Worm (Caenorhabditis elegans) whole organism, young adult: ENCODE data around the gene gcsh-1.

Experiments
- B0336.3 ChIP-seq: fragments of 200-800 bp; sonication (Bioruptor generic); IDR thresholded peaks from 2 replicates; pipeline ENCODE4 v1.3.6; 2022; ENCODE audit warnings: missing genetic modification characterization, missing compliant biosample characterization
- D2030.7 ChIP-seq: fragments of 200-800 bp; sonication (Bioruptor generic); IDR thresholded peaks from 2 replicates; pipeline ENCODE4 v1.3.6; 2022; ENCODE audit warnings: missing genetic modification reagents, missing genetic modification characterization, missing compliant biosample characterization
- F10E7.11 ChIP-seq: sonication (generic microtip); optimal IDR thresholded peaks from 2 replicates; lab custom pipeline; 2017; ENCODE audit warnings: mild to moderate bottlenecking, missing genetic modification characterization, moderate library complexity, missing compliant biosample characterization
- F22D6.2 ChIP-seq: sonication (generic microtip); optimal IDR thresholded peaks from 2 replicates; lab custom pipeline; 2016; ENCODE audit warnings: mild to moderate bottlenecking, missing genetic modification characterization, missing compliant biosample characterization
- F23B12.7 ChIP-seq: sonication (generic microtip); optimal IDR thresholded peaks from 2 replicates; lab custom pipeline; 2017; ENCODE audit warnings: missing genetic modification characterization, mild to moderate bottlenecking, missing compliant biosample characterization, antibody characterized with exemption, moderate library complexity; ENCODE audit not compliant: insufficient read depth
- Y56A3A.18 ChIP-seq: fragments of 200-800 bp; sonication (Bioruptor generic); IDR thresholded peaks from 2 replicates; pipeline ENCODE4 v1.3.6; 2022; ENCODE audit warnings: missing genetic modification reagents, missing genetic modification characterization, missing compliant biosample characterization
- Y79H2A.3 ChIP-seq: fragments of 200-800 bp; sonication (Bioruptor generic); conservative IDR thresholded peaks from 2 replicates; pipeline ENCODE4 v1.3.6; 2022; ENCODE audit warnings: missing genetic modification reagents, missing genetic modification characterization, missing compliant biosample characterization
- ZK185.1 ChIP-seq: sonication (generic microtip); optimal IDR thresholded peaks from 2 replicates; lab custom pipeline; 2016; ENCODE audit warnings: mild to moderate bottlenecking, missing genetic modification characterization, missing compliant biosample characterization; ENCODE audit not compliant: poor library complexity, severe bottlenecking
- aptf-3 ChIP-seq: fragments of 200-800 bp; sonication (Bioruptor generic); IDR thresholded peaks from 2 replicates; pipeline ENCODE4 v1.3.6; 2022; ENCODE audit warnings: missing genetic modification characterization, missing compliant biosample characterization
- athp-1 ChIP-seq: sonication (generic microtip); optimal IDR thresholded peaks from 2 replicates; lab custom pipeline; 2017; ENCODE audit warnings: mild to moderate bottlenecking, missing genetic modification characterization, missing compliant biosample characterization
- attf-3 ChIP-seq: fragments of 200-800 bp; sonication (Bioruptor generic); conservative IDR thresholded peaks from 2 replicates; pipeline ENCODE4 v1.3.6; 2022; ENCODE audit warnings: missing genetic modification reagents, missing genetic modification characterization, missing compliant biosample characterization
- attf-5 ChIP-seq: fragments of 200-800 bp; sonication (Bioruptor generic); optimal IDR thresholded peaks from 2 replicates; lab custom pipeline; 2018; ENCODE audit warnings: mild to moderate bottlenecking, missing genetic modification characterization, missing compliant biosample characterization
- ceh-100 ChIP-seq: fragments of 200-800 bp; sonication (Bioruptor generic); IDR thresholded peaks from 2 replicates; pipeline ENCODE4 v1.3.6; 2022; ENCODE audit warnings: missing genetic modification reagents, missing genetic modification characterization, missing compliant biosample characterization
- ceh-27 ChIP-seq: fragments of 200-800 bp; sonication (Bioruptor generic); optimal IDR thresholded peaks from 2 replicates; lab custom pipeline; 2018; ENCODE audit warnings: mild to moderate bottlenecking, missing genetic modification characterization, moderate library complexity, missing compliant biosample characterization
- ceh-40 ChIP-seq: fragments of 200-800 bp; sonication (Bioruptor generic); IDR thresholded peaks from 2 replicates; pipeline ENCODE4 v1.3.6; 2022; ENCODE audit warnings: missing genetic modification characterization, missing compliant biosample characterization
- ceh-58 ChIP-seq: fragments of 200-800 bp; sonication (Bioruptor generic); IDR thresholded peaks from 2 replicates; pipeline ENCODE4 v1.3.6; 2022; ENCODE audit warnings: missing genetic modification characterization, missing compliant biosample characterization
- egl-44 ChIP-seq: fragments of 200-800 bp; sonication (Bioruptor generic); IDR thresholded peaks from 2 replicates; pipeline ENCODE4 v1.3.6; 2022; ENCODE audit warnings: missing genetic modification reagents, missing genetic modification characterization, missing compliant biosample characterization
- ets-4 ChIP-seq: fragments of 200-800 bp; sonication (Bioruptor generic); optimal IDR thresholded peaks from 2 replicates; lab custom pipeline; 2018; ENCODE audit warnings: mild to moderate bottlenecking, missing genetic modification characterization, missing compliant biosample characterization
- him-1 ChIP-seq: sonication (generic microtip); optimal IDR thresholded peaks from 2 replicates; lab custom pipeline; 2016; ENCODE audit warnings: missing genotype, missing genetic modification reagents, missing genetic modification characterization, missing compliant biosample characterization
- hlh-12 ChIP-seq: sonication (generic microtip); optimal IDR thresholded peaks from 2 replicates; lab custom pipeline; 2016; ENCODE audit warnings: missing genetic modification characterization, missing compliant biosample characterization
- lin-26 ChIP-seq: fragments of 200-800 bp; sonication (Bioruptor generic); IDR thresholded peaks from 2 replicates; pipeline ENCODE4 v1.3.6; 2022; ENCODE audit warnings: missing genetic modification reagents, missing genetic modification characterization, missing compliant biosample characterization
- lin-35 ChIP-seq, 3 experiments: fragments of 150-350 bp in 2 of 3; sonication (generic microtip) in 1 of 3; optimal IDR thresholded peaks; 2 replicates each; lab custom pipeline; 2014 to 2018; ENCODE audit warnings: missing biosample characterization in 3 of 3, missing genetic modification characterization in 3 of 3, missing genetic modification reagents in 3 of 3
- lin-54 ChIP-seq: fragments of 200-800 bp; sonication (Bioruptor generic); optimal IDR thresholded peaks from 2 replicates; lab custom pipeline; 2018; ENCODE audit warnings: mild to moderate bottlenecking, missing genetic modification characterization, missing compliant biosample characterization
- madf-10 ChIP-seq: sonication (generic microtip); optimal IDR thresholded peaks from 2 replicates; lab custom pipeline; 2016; ENCODE audit warnings: mild to moderate bottlenecking, missing genetic modification characterization, missing compliant biosample characterization
- madf-8 ChIP-seq: fragments of 200-800 bp; sonication (Bioruptor generic); conservative IDR thresholded peaks from 2 replicates; pipeline ENCODE4 v1.3.6; 2022; ENCODE audit warnings: missing genetic modification reagents, missing genetic modification characterization, missing compliant biosample characterization
- mcd-1 ChIP-seq: fragments of 200-800 bp; sonication (Bioruptor generic); IDR thresholded peaks from 2 replicates; pipeline ENCODE4 v1.3.6; 2022; ENCODE audit warnings: missing genetic modification reagents, missing genetic modification characterization, missing compliant biosample characterization
- nfya-2 ChIP-seq: fragments of 200-800 bp; sonication (Bioruptor generic); IDR thresholded peaks from 2 replicates; pipeline ENCODE4 v1.3.6; 2022; ENCODE audit warnings: missing genetic modification reagents, missing genetic modification characterization, missing compliant biosample characterization
- nhr-27 ChIP-seq: fragments of 200-800 bp; sonication (Bioruptor generic); optimal IDR thresholded peaks from 2 replicates; lab custom pipeline; 2018; ENCODE audit warnings: mild to moderate bottlenecking, missing genetic modification characterization, moderate library complexity, missing compliant biosample characterization
- pbrm-1 ChIP-seq: fragments of 200-800 bp; sonication (Bioruptor generic); IDR thresholded peaks from 2 replicates; pipeline ENCODE4 v1.3.6; 2022; ENCODE audit warnings: missing genetic modification reagents, missing genetic modification characterization, missing compliant biosample characterization
- repo-1 ChIP-seq: sonication (generic microtip); optimal IDR thresholded peaks from 2 replicates; lab custom pipeline; 2017; ENCODE audit warnings: mild to moderate bottlenecking, missing genetic modification characterization, missing compliant biosample characterization
- snpc-1.3 ChIP-seq: sonication (generic microtip); optimal IDR thresholded peaks from 2 replicates; lab custom pipeline; 2017; ENCODE audit warnings: missing genetic modification characterization, mild to moderate bottlenecking, missing compliant biosample characterization, antibody characterized with exemption, moderate library complexity, missing genotype, missing genetic modification reagents; ENCODE audit not compliant: insufficient read depth
- snpc-4 ChIP-seq, 5 experiments: fragments of 150-350 bp in 1 of 5; sonication (generic microtip) in 4 of 5; optimal IDR thresholded peaks; 2 replicates each; lab custom pipeline; 2014 to 2018; ENCODE audit warnings: missing genetic modification characterization in 5 of 5, missing biosample characterization in 3 of 5, antibody characterized with exemption in 2 of 5, mild to moderate bottlenecking in 2 of 5, missing compliant biosample characterization in 2 of 5, missing genotype in 2 of 5, moderate library complexity in 2 of 5, missing genetic modification reagents in 1 of 5
- somi-1 ChIP-seq: fragments of 200-800 bp; sonication (Bioruptor generic); optimal IDR thresholded peaks from 2 replicates; lab custom pipeline; 2018; ENCODE audit warnings: mild to moderate bottlenecking, missing genetic modification characterization, missing compliant biosample characterization
- unc-130 ChIP-seq: sonication (generic microtip); optimal IDR thresholded peaks from 2 replicates; lab custom pipeline; 2016; ENCODE audit warnings: missing genetic modification reagents, missing genetic modification characterization, missing compliant biosample characterization
- ztf-18 ChIP-seq: sonication (generic microtip); optimal IDR thresholded peaks from 2 replicates; lab custom pipeline; 2016; ENCODE audit warnings: missing genotype, mild to moderate bottlenecking, missing genetic modification characterization, missing compliant biosample characterization
- ztf-22 ChIP-seq: fragments of 200-800 bp; sonication (Bioruptor generic); optimal IDR thresholded peaks from 2 replicates; lab custom pipeline; 2018; ENCODE audit warnings: mild to moderate bottlenecking, missing genetic modification characterization, moderate library complexity, missing compliant biosample characterization
- ztf-25 ChIP-seq: fragments of 200-800 bp; sonication (Bioruptor generic); IDR thresholded peaks from 2 replicates; pipeline ENCODE4 v1.3.6; 2022; ENCODE audit warnings: missing genetic modification reagents, missing genetic modification characterization, missing compliant biosample characterization
- ztf-3 ChIP-seq: fragments of 200-800 bp; sonication (Bioruptor generic); optimal IDR thresholded peaks from 2 replicates; lab custom pipeline; 2018; ENCODE audit warnings: mild to moderate bottlenecking, missing genetic modification characterization, missing compliant biosample characterization

The gcsh-1 gene

DNA sequence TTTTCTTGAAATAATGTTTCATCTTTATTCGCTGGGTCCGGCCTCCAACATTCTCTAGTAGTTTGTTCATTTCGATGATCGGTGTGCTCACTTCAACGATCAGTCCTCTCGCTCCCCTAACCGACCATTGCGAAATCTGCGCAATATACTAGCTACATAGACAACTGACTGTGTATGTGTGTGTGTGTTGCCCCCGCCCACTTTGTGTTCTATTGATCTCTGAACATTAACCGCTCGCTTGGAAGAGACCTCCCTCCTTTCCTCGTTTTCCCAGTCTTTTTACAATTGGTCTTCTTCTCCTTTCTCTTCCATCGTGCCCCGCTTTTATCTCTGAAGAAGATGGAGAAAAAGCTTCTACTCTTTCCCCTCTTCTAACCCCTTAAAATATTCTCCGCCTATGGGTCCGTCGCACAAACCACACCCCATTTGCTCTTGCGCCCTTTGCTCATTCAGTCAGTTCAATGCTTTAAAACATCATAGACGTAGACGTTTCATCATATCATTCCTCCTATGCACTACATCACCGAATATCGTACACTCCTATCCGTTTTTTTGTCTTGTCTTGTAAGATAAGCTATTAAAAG, 42.6 kb upstream of the gcsh-1 start (continued):
- no peak for TF ChIP-seq snpc-4 (GFP tag; optimal IDR thresholded peaks at IDR 0.05; lab: Kevin White, UChicago)
- TF ChIP-seq snpc-4 (tag; optimal IDR thresholded peaks at IDR 0.05; lab: Kevin White, UChicago), result peak in 1 of 4 experiments; percentile 20
- no peak for TF ChIP-seq egl-44 (GFP tag; lab: Robert Waterston, UW)
- TF ChIP-seq madf-10 (tag; lab: Kevin White, UChicago), result no peak
- no peak for TF ChIP-seq ceh-58 (GFP tag; lab: Robert Waterston, UW)
- no peak for TF ChIP-seq Y56A3A.18 (GFP tag; lab: Robert Waterston, UW)
- TF ChIP-seq somi-1, result no peak
- no peak for TF ChIP-seq attf-3
- TF ChIP-seq hlh-12, result no peak
- no peak for TF ChIP-seq attf-5 (GFP tag; lab: Kevin White, UChicago)
- no peak for TF ChIP-seq ztf-22 (GFP tag; lab: Kevin White, UChicago)
- no peak for TF ChIP-seq snpc-1.3 (tag; lab: Kevin White, UChicago)
- TF ChIP-seq ztf-25 (GFP tag; lab: Robert Waterston, UW), result no peak
- no peak for TF ChIP-seq athp-1 (tag; lab: Kevin White, UChicago)

DNA sequence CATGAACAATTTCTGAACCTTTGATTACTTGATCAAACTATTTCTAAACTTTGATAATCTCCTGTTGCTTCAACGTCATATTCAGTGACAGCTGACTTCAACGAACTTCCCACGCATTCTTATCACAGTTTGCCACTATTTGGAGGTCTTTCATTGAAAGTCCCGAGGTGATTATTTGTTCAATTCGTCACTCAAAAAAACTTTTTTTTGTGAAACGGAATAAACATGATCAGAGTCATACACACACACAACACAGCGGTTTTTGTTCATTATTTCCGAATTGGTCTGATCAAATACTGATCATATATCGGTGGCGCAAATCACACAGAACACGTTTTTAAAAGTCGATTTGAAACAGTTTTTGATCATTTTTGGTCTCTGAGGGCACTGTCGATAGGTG, 41.5 kb upstream of the gcsh-1 start:
- TF ChIP-seq F23B12.7 (tag; lab: Kevin White, UChicago) (no peak), pbrm-1 (GFP tag; lab: Robert Waterston, UW) (no peak), unc-130 (GFP tag; lab: Kevin White, UChicago) (no peak), B0336.3 (GFP tag; lab: Robert Waterston, UW) (no peak), him-1 (tag; lab: Kevin White, UChicago) (no peak), nfya-2 (no peak), ceh-58 (GFP tag; lab: Robert Waterston, UW) (no peak), mcd-1 (GFP tag; lab: Robert Waterston, UW) (no peak), nhr-27 (tag; lab: Kevin White, UChicago) (no peak), ztf-3 (no peak), ztf-18 (tag; lab: Kevin White, UChicago) (no peak), D2030.7 (no peak), Y79H2A.3 (no peak), lin-35 (GFP tag; optimal IDR thresholded peaks at IDR 0.05; lab: Kevin White, UChicago) (no peak), lin-26 (GFP tag; lab: Robert Waterston, UW) (no peak), ZK185.1 (tag; lab: Kevin White, UChicago) (no peak), madf-8 (GFP tag; lab: Robert Waterston, UW) (no peak), repo-1 (tag; lab: Kevin White, UChicago) (no peak), ceh-100 (GFP tag; lab: Robert Waterston, UW) (no peak), aptf-3 (GFP tag; lab: Robert Waterston, UW) (no peak)

DNA sequence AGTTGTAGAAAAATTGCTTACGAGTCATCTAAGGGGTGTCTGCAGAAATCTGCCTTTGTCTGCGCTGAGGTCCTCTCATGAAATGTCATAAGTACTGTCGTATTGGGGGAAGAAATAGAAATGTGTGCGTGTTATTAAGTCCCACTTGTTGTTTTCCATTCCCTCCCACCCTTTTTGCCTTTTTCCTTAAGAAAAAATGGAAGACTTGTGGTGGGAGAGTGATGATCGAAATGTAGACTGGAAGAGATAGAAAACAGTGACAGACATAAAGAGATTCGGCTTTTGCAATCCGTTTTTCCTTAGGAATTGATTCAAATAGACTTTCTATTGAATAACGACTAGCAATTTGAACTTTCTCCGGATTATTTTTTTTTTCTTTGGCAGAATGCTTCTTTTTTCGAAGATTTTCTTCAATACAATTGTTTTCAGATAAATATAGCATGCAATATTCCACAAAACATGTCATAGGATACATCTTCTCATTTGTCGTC, 34.9 kb upstream of the gcsh-1 start, which contains the start of gene ram-5:
ram-5 (plus strand) TSS at position 441 of the 491 bp plus-strand sequence.
- no peak for TF ChIP-seq lin-54
- no peak for TF ChIP-seq F10E7.11 (tag; lab: Kevin White, UChicago)
- peak; percentile 16 for TF ChIP-seq ceh-27 (GFP tag; lab: Kevin White, UChicago)
- no peak for TF ChIP-seq F22D6.2 (tag; lab: Kevin White, UChicago)
- no peak for TF ChIP-seq ets-4 (GFP tag; lab: Kevin White, UChicago)
- no peak for TF ChIP-seq ceh-40
